Worm (Caenorhabditis elegans) whole organism, mixed stage, embryonic: ENCODE measurements around the gene srh-112.

Experiments
- elt-1 ChIP-seq: sonication (generic microtip); optimal IDR thresholded peaks from 2 replicates; lab custom pipeline; 2017; ENCODE audit warnings: missing genetic modification characterization, mild to moderate bottlenecking, missing compliant biosample characterization, antibody characterized with exemption, moderate library complexity, borderline replicate concordance; ENCODE audit not compliant: insufficient read depth
- hlh-1 ChIP-seq: fragments of 150-350 bp; optimal IDR thresholded peaks from 2 replicates; lab custom pipeline; 2014; ENCODE audit warnings: missing biosample characterization, missing genetic modification reagents, missing genetic modification characterization
- mab-5 ChIP-seq: fragments of 150-350 bp; optimal IDR thresholded peaks from 2 replicates; lab custom pipeline; 2014; ENCODE audit warnings: missing biosample characterization, missing genetic modification characterization
- nhr-12 ChIP-seq: fragments of 150-350 bp; optimal IDR thresholded peaks from 2 replicates; lab custom pipeline; 2014; ENCODE audit warnings: missing biosample characterization, missing genetic modification characterization
- nhr-237 ChIP-seq: fragments of 150-350 bp; optimal IDR thresholded peaks from 2 replicates; lab custom pipeline; 2014; ENCODE audit warnings: missing biosample characterization, missing genetic modification characterization
- unc-39 ChIP-seq: fragments of 150-350 bp; optimal IDR thresholded peaks from 2 replicates; lab custom pipeline; 2014; ENCODE audit warnings: missing biosample characterization, missing genetic modification characterization

DNA sequence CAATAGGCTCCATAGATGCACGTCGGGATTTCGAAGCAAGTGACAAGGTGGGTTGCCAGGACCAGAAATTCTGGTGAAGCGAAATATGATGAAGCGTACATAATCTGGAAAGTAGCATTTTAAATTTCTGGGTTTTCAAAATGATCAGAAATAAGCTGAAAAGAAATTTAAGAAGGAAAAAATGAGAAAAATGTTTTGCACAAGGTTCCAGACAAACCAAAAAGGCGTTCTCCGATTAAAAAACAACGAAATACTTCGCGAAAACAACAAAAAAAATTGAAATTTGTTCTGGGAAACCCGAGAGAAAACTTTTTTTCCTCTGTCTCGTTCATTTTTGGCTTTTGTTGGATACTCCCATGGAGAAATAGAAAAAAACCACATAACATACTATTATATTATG lies 2.7 kb downstream of the srh-112 start, which contains the start of gene srh-252:
- TF ChIP-seq mab-5 (tag; lab: Kevin White, UChicago) (no peak), unc-39 (tag; lab: Kevin White, UChicago) (no peak), elt-1 (tag; lab: Kevin White, UChicago) (no peak), nhr-12 (tag; lab: Kevin White, UChicago) (no peak), nhr-237 (tag; lab: Kevin White, UChicago) (no peak), hlh-1 (tag; lab: Kevin White, UChicago) (no peak)
